Worm (Caenorhabditis elegans): ENCODE data around the gene rsf-1.

rsf-1 gene

ce11 chrII:11344554-11344953 is 38.4 kb downstream of the rsf-1 start:
- TF ChIP-seq tra-4 (tag; optimal IDR thresholded peaks at IDR 0.05): no peak

DNA sequence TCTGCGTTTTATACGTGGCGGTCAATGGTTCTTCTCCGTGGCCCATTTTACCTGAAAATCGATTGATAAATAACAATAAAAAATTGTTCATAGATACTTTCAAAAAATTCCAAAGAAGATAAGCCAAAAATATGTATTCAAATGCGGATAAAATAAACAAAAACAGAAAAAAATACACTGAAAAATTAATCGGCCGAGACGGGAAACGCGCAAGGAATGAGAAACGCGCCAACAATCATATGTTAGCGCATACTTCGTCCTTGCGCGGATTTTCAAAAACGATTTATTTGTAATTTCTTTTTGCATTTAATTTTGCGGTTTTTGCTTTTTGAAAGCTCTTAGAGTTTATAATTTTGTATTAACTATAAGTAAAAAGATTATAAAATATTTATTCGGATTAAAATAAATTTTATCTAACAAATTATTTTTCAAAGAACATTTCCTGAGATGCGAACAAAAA is 39.4 kb downstream of the rsf-1 start, which contains the start of gene nduf-11:
Gene nduf-11, minus strand, starts transcription at position 51 of the 460 bp plus-strand sequence.
- no peak for TF ChIP-seq aly-1 (tag; optimal IDR thresholded peaks at IDR 0.05)
- TF ChIP-seq pes-1 (GFP tag; IDR thresholded peaks at IDR 0.05): peak; percentile 65
- TF ChIP-seq F13C5.2 (tag; optimal IDR thresholded peaks at IDR 0.05): peak; percentile 63
- TF ChIP-seq hnd-1 (tag; optimal IDR thresholded peaks at IDR 0.05): peak; percentile 22
- TF ChIP-seq sea-1 (GFP tag; conservative IDR thresholded peaks at IDR 0.05): 0 out of 2 replicates have a peak, but pooled peaks have one; percentile 45
- no peak for TF ChIP-seq hmbx-1 (tag; optimal IDR thresholded peaks at IDR 0.05)
- TF ChIP-seq tra-4 (tag; optimal IDR thresholded peaks at IDR 0.05): no peak
- TF ChIP-seq flt-1 (GFP tag; IDR thresholded peaks at IDR 0.05): peak; percentile 40; the same call in 1 of the 2 replicates
- TF ChIP-seq ceh-36 (tag; optimal IDR thresholded peaks at IDR 0.05): peak; percentile 53
- peak; percentile 20; the same call in 1 of the 2 replicates for TF ChIP-seq scrt-1 (GFP tag; IDR thresholded peaks at IDR 0.05)

DNA sequence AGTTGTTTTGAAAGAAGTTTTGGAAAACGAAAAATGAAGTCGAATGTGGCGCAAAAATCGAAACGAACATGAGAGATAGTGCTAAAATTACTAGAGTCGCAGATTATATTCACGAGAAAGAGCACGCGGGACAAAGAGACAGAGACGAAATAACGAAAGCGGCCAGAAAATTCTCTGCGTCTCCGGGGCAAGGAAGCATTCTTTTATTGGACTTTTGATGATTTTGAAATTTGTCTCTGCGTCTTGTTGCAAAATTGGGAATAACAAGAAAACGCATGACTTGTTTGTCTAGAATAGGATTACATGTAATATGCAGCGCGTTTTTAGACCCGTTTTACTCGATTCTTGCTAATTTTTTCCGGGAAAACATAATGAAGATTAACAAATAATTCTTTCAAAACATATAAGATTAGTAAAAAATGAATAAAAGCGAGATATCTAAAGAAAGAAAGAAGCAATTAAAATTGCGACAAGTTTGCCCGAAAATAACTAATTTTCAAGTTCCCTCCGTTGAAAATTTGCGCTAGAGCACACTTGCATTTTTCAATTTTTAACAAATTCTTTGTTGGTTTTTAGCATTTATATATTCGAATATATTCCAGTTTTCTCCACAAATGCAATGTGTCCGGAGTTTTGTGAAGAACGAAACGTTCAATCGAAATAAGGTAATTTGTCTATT is 41.8 kb downstream of the rsf-1 start, which contains the start of the genes B0491.6 and pigm-1:
Gene B0491.6, minus strand, starts transcription at position 466 of the 679 bp plus-strand sequence.
Gene pigm-1, plus strand, starts transcription at position 568 of the 679 bp plus-strand sequence.
- peak; percentile 45 for TF ChIP-seq F13C5.2 (tag; optimal IDR thresholded peaks at IDR 0.05)
- no peak for TF ChIP-seq tbx-37 (GFP tag; conservative IDR thresholded peaks at IDR 0.05)
- TF ChIP-seq aly-1 (tag; optimal IDR thresholded peaks at IDR 0.05): no peak
- TF ChIP-seq hnd-1 (tag; optimal IDR thresholded peaks at IDR 0.05): no peak
- TF ChIP-seq tra-4 (tag; optimal IDR thresholded peaks at IDR 0.05): no peak
- no peak for TF ChIP-seq hmg-4 (GFP tag; optimal IDR thresholded peaks at IDR 0.05)

ce11 chrII:11349892-11350291 is 43.7 kb downstream of the rsf-1 start, which contains the start of gene dph-5:
Gene dph-5 (plus strand): TSS chrII:11350192.
- TF ChIP-seq B0310.2 (tag; optimal IDR thresholded peaks at IDR 0.05) (no peak), hmbx-1 (tag; optimal IDR thresholded peaks at IDR 0.05) (no peak), ceh-36 (tag; optimal IDR thresholded peaks at IDR 0.05) (no peak)

DNA sequence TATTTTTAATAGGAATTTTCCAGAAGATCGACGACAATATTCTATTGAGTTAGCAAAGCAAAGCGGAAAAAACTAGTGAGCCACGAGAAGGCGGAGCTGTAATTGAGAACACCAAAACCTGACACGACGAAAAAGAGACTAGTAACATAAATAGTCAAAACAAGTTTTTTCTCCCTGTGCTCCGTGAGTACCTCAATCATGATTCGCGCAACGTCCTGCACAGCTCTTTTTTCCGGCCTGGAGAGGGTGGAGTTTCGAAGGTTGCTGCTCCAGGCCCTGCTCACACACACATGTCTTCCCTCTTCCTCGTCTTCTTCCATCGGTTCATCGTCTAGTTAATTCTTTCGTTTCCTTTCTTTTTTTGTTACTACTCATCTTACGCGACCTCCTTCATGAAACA is 45.4 kb downstream of the rsf-1 start, which contains the start of gene clh-2:
Gene clh-2, plus strand, starts transcription at position 301 of the 400 bp plus-strand sequence.
- TF ChIP-seq ama-1 (optimal IDR thresholded peaks at IDR 0.05) (no peak), ceh-36 (tag; optimal IDR thresholded peaks at IDR 0.05) (no peak), F13C5.2 (tag; optimal IDR thresholded peaks at IDR 0.05) (no peak)

- no peak for TF ChIP-seq ama-1 (optimal IDR thresholded peaks at IDR 0.05)
- no peak for TF ChIP-seq ceh-36 (tag; optimal IDR thresholded peaks at IDR 0.05)
- TF ChIP-seq hmbx-1 (tag; optimal IDR thresholded peaks at IDR 0.05): no peak
- no peak for TF ChIP-seq flt-1 (GFP tag; IDR thresholded peaks at IDR 0.05)
- TF ChIP-seq sea-1 (GFP tag; conservative IDR thresholded peaks at IDR 0.05): no peak
- no peak for TF ChIP-seq hnd-1 (tag; optimal IDR thresholded peaks at IDR 0.05)
- no peak for TF ChIP-seq pes-1 (GFP tag; IDR thresholded peaks at IDR 0.05)
Measured at ce11 chrII:11353471-11353870, 47.3 kb downstream of the rsf-1 start.

Data from whole organism, early embryonic.